Worm (Caenorhabditis elegans) whole organism, young adult: ENCODE measurements around the gene grl-11.

Experiments used
- B0336.3 ChIP-seq: fragments of 200-800 bp; sonication (Bioruptor generic); IDR thresholded peaks from 2 replicates; pipeline ENCODE4 v1.3.6; 2022; ENCODE audit warnings: missing genetic modification characterization, missing compliant biosample characterization
- C17E4.6 ChIP-seq: fragments of 200-800 bp; sonication (Bioruptor generic); IDR thresholded peaks from 2 replicates; pipeline ENCODE4 v1.3.6; 2022; ENCODE audit warnings: missing genetic modification reagents, missing genetic modification characterization, missing compliant biosample characterization
- D2030.7 ChIP-seq: fragments of 200-800 bp; sonication (Bioruptor generic); IDR thresholded peaks from 2 replicates; pipeline ENCODE4 v1.3.6; 2022; ENCODE audit warnings: missing genetic modification reagents, missing genetic modification characterization, missing compliant biosample characterization
- F57A8.1 ChIP-seq: fragments of 200-800 bp; sonication (Bioruptor generic); optimal IDR thresholded peaks from 2 replicates; lab custom pipeline; 2018; ENCODE audit warnings: mild to moderate bottlenecking, missing genetic modification characterization, moderate library complexity, missing compliant biosample characterization
- K11D2.4 ChIP-seq: fragments of 200-800 bp; sonication (Bioruptor generic); IDR thresholded peaks from 2 replicates; pipeline ENCODE4 v1.3.6; 2022; ENCODE audit warnings: missing genetic modification reagents, missing genetic modification characterization, missing compliant biosample characterization
- T26A5.8 ChIP-seq: sonication (generic microtip); optimal IDR thresholded peaks from 2 replicates; lab custom pipeline; 2016; ENCODE audit warnings: missing genetic modification characterization, missing compliant biosample characterization
- Y79H2A.3 ChIP-seq: fragments of 200-800 bp; sonication (Bioruptor generic); conservative IDR thresholded peaks from 2 replicates; pipeline ENCODE4 v1.3.6; 2022; ENCODE audit warnings: missing genetic modification reagents, missing genetic modification characterization, missing compliant biosample characterization
- ZK185.1 ChIP-seq: sonication (generic microtip); optimal IDR thresholded peaks from 2 replicates; lab custom pipeline; 2016; ENCODE audit warnings: mild to moderate bottlenecking, missing genetic modification characterization, missing compliant biosample characterization; ENCODE audit not compliant: poor library complexity, severe bottlenecking
- atf-7 ChIP-seq: sonication (generic microtip); optimal IDR thresholded peaks from 2 replicates; lab custom pipeline; 2017; ENCODE audit warnings: mild to moderate bottlenecking, missing genetic modification characterization, missing compliant biosample characterization
- attf-6 ChIP-seq: fragments of 200-800 bp; sonication (Bioruptor generic); IDR thresholded peaks from 2 replicates; pipeline ENCODE4 v1.3.6; 2022; ENCODE audit warnings: missing genetic modification reagents, missing genetic modification characterization, missing compliant biosample characterization
- cebp-1 ChIP-seq, 2 experiments: fragments of 200-800 bp in 1 of 2; sonication (Bioruptor generic) in 1 of 2; sonication (generic microtip) in 1 of 2; IDR thresholded peaks in 1 of 2; optimal IDR thresholded peaks in 1 of 2; 2 replicates each; pipeline versions ENCODE4 v1.3.6 to Lab custom; 2017 to 2022; ENCODE audit warnings: missing compliant biosample characterization in 2 of 2, missing genetic modification characterization in 2 of 2, mild to moderate bottlenecking in 1 of 2, missing genetic modification reagents in 1 of 2, moderate library complexity in 1 of 2
- dox-1 ChIP-seq: fragments of 200-800 bp; sonication (Bioruptor generic); IDR thresholded peaks from 2 replicates; pipeline ENCODE4 v1.3.6; 2022; ENCODE audit warnings: missing genetic modification reagents, missing genetic modification characterization, missing compliant biosample characterization
- egrh-3 ChIP-seq: fragments of 200-800 bp; sonication (Bioruptor generic); IDR thresholded peaks from 2 replicates; pipeline ENCODE4 v1.3.6; 2022; ENCODE audit warnings: missing genetic modification reagents, missing genetic modification characterization, missing compliant biosample characterization
- ets-4 ChIP-seq: fragments of 200-800 bp; sonication (Bioruptor generic); optimal IDR thresholded peaks from 2 replicates; lab custom pipeline; 2018; ENCODE audit warnings: mild to moderate bottlenecking, missing genetic modification characterization, missing compliant biosample characterization
- hmg-20 ChIP-seq: fragments of 200-800 bp; sonication (Bioruptor generic); IDR thresholded peaks from 2 replicates; pipeline ENCODE4 v1.3.6; 2022; ENCODE audit warnings: missing genetic modification reagents, missing genetic modification characterization, missing compliant biosample characterization
- hrde-1 ChIP-seq: sonication (generic microtip); optimal IDR thresholded peaks from 2 replicates; lab custom pipeline; 2016; ENCODE audit warnings: missing genetic modification characterization, mild to moderate bottlenecking, missing compliant biosample characterization, moderate library complexity, missing genotype, missing genetic modification reagents, borderline replicate concordance
- hsf-1 ChIP-seq: fragments of 200-800 bp; sonication (Bioruptor generic); IDR thresholded peaks from 2 replicates; pipeline ENCODE4 v1.3.6; 2022; ENCODE audit warnings: missing genetic modification reagents, missing genetic modification characterization, missing compliant biosample characterization
- lin-35 ChIP-seq, 3 experiments: fragments of 150-350 bp in 2 of 3; sonication (generic microtip) in 1 of 3; optimal IDR thresholded peaks; 2 replicates each; lab custom pipeline; 2014 to 2018; ENCODE audit warnings: missing biosample characterization in 3 of 3, missing genetic modification characterization in 3 of 3, missing genetic modification reagents in 3 of 3
- lin-54 ChIP-seq: fragments of 200-800 bp; sonication (Bioruptor generic); optimal IDR thresholded peaks from 2 replicates; lab custom pipeline; 2018; ENCODE audit warnings: mild to moderate bottlenecking, missing genetic modification characterization, missing compliant biosample characterization
- lir-1 ChIP-seq: fragments of 200-800 bp; sonication (Bioruptor generic); conservative IDR thresholded peaks from 2 replicates; pipeline ENCODE4 v1.3.6; 2022; ENCODE audit warnings: missing genetic modification reagents, missing genetic modification characterization, missing compliant biosample characterization
- madf-6 ChIP-seq: fragments of 200-800 bp; sonication (Bioruptor generic); IDR thresholded peaks from 2 replicates; pipeline ENCODE4 v1.3.6; 2022; ENCODE audit warnings: missing genetic modification reagents, missing genetic modification characterization, missing compliant biosample characterization
- mcd-1 ChIP-seq: fragments of 200-800 bp; sonication (Bioruptor generic); IDR thresholded peaks from 2 replicates; pipeline ENCODE4 v1.3.6; 2022; ENCODE audit warnings: missing genetic modification reagents, missing genetic modification characterization, missing compliant biosample characterization
- nfya-1 ChIP-seq: sonication (generic microtip); optimal IDR thresholded peaks from 2 replicates; lab custom pipeline; 2017; ENCODE audit warnings: antibody characterized with exemption, missing compliant biosample characterization, missing genetic modification characterization, borderline replicate concordance; ENCODE audit not compliant: insufficient read depth
- nfyb-1 ChIP-seq: fragments of 200-800 bp; sonication (Bioruptor generic); IDR thresholded peaks from 2 replicates; pipeline ENCODE4 v1.3.6; 2022; ENCODE audit warnings: missing genetic modification reagents, missing genetic modification characterization, missing compliant biosample characterization
- nhr-80 ChIP-seq: sonication (generic microtip); optimal IDR thresholded peaks from 2 replicates; lab custom pipeline; 2016; ENCODE audit warnings: missing genetic modification characterization, missing compliant biosample characterization
- pha-4 ChIP-seq: fragments of 150-350 bp; sonication (generic microtip); optimal IDR thresholded peaks from 2 replicates; lab custom pipeline; 2014; ENCODE audit warnings: missing biosample characterization, missing genetic modification reagents, missing genetic modification characterization
- rec-8 ChIP-seq, 2 experiments: sonication (generic microtip); optimal IDR thresholded peaks; 2 replicates each; lab custom pipeline; 2016; ENCODE audit warnings: mild to moderate bottlenecking in 2 of 2, missing genetic modification characterization in 2 of 2, missing genetic modification reagents in 2 of 2, missing genotype in 2 of 2, missing biosample characterization in 1 of 2, missing compliant biosample characterization in 1 of 2, moderate library complexity in 1 of 2
- snpc-1.3 ChIP-seq: sonication (generic microtip); optimal IDR thresholded peaks from 2 replicates; lab custom pipeline; 2017; ENCODE audit warnings: missing genetic modification characterization, mild to moderate bottlenecking, missing compliant biosample characterization, antibody characterized with exemption, moderate library complexity, missing genotype, missing genetic modification reagents; ENCODE audit not compliant: insufficient read depth
- somi-1 ChIP-seq: fragments of 200-800 bp; sonication (Bioruptor generic); optimal IDR thresholded peaks from 2 replicates; lab custom pipeline; 2018; ENCODE audit warnings: mild to moderate bottlenecking, missing genetic modification characterization, missing compliant biosample characterization
- unc-130 ChIP-seq: sonication (generic microtip); optimal IDR thresholded peaks from 2 replicates; lab custom pipeline; 2016; ENCODE audit warnings: missing genetic modification reagents, missing genetic modification characterization, missing compliant biosample characterization
- zfh-2 ChIP-seq: fragments of 200-800 bp; sonication (Bioruptor generic); conservative IDR thresholded peaks from 2 replicates; pipeline ENCODE4 v1.3.6; 2022; ENCODE audit warnings: missing genetic modification reagents, missing genetic modification characterization, missing compliant biosample characterization
- ztf-28 ChIP-seq: fragments of 200-800 bp; sonication (Bioruptor generic); IDR thresholded peaks from 2 replicates; pipeline ENCODE4 v1.3.6; 2022; ENCODE audit warnings: missing genetic modification reagents, missing genetic modification characterization, missing compliant biosample characterization

grl-11 gene

DNA sequence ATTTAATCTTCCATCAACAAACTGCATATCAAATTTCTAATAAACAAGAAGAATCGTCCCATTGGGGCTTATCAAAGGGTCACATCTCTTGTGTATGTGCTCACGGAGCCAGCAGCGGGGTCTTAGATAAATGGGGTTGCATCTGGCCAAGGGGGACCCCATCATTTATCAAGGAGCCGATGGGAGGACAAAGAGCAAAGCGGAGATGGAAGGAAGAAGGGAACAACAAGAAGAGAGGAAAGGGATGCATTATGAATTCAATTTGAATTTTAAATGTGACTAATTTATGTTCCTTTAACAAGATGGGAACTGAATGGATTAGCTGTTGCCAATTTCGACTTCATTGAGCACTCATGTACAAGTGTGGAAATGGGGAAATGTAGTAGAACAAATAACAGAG, 33.8 kb downstream of the grl-11 start:
- TF ChIP-seq cebp-1 (GFP tag; IDR thresholded peaks at IDR 0.05; lab: Robert Waterston, UW), result no peak
- TF ChIP-seq cebp-1 (tag; optimal IDR thresholded peaks at IDR 0.05; lab: Kevin White, UChicago), result peak; percentile 13
- TF ChIP-seq hsf-1, result no peak
- TF ChIP-seq ztf-28 (GFP tag; lab: Robert Waterston, UW), result no peak
- 0 out of 2 replicates have a peak, but pooled peaks have one; percentile 14 for TF ChIP-seq B0336.3 (GFP tag; lab: Robert Waterston, UW)
- TF ChIP-seq mcd-1, result 0 out of 2 replicates have a peak, but pooled peaks have one; percentile 11
- TF ChIP-seq, all 124 proteins: peak for 3

DNA sequence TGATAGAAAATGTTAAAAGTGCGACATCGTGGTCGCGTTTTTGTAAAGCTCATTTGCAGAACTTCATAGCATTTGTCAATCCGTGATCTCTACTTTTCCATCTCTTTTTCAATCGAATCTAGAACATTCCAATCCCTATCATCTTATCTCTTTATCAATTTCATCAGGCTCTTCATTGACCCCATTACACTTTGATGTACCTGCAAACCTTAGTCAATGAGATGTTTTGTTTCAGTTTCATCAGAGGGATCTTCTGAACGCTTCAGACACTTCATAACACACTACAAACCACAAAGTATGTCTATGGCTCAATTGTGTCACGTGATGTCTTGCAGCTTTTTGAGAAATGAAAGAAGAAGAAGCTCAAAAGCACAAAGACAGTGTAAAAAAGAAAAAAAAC, 35.0 kb downstream of the grl-11 start:
- TF ChIP-seq egrh-3 (GFP tag; lab: Robert Waterston, UW), result no peak
- TF ChIP-seq lin-35 (GFP tag; optimal IDR thresholded peaks at IDR 0.05; lab: Kevin White, UChicago), result peak in 1 of 3 experiments; percentile 11
- TF ChIP-seq attf-6 (GFP tag; lab: Robert Waterston, UW), result no peak
- TF ChIP-seq K11D2.4 (GFP tag; lab: Robert Waterston, UW), result no peak
- no peak for TF ChIP-seq nhr-80 (tag; lab: Kevin White, UChicago)
- TF ChIP-seq hrde-1, result no peak
- no peak for TF ChIP-seq atf-7 (tag; lab: Kevin White, UChicago)
- TF ChIP-seq ets-4 (GFP tag; lab: Kevin White, UChicago), result no peak
- no peak for TF ChIP-seq Y79H2A.3 (GFP tag; lab: Robert Waterston, UW)
- TF ChIP-seq T26A5.8 (tag; lab: Kevin White, UChicago), result no peak
- no peak for TF ChIP-seq ZK185.1 (tag; lab: Kevin White, UChicago)
- TF ChIP-seq madf-6 (GFP tag; lab: Robert Waterston, UW), result no peak
- no peak for TF ChIP-seq rec-8 (tag; optimal IDR thresholded peaks at IDR 0.05; lab: Kevin White, UChicago)
- TF ChIP-seq C17E4.6 (GFP tag; lab: Robert Waterston, UW), result no peak
- TF ChIP-seq somi-1, result peak; percentile 42

DNA sequence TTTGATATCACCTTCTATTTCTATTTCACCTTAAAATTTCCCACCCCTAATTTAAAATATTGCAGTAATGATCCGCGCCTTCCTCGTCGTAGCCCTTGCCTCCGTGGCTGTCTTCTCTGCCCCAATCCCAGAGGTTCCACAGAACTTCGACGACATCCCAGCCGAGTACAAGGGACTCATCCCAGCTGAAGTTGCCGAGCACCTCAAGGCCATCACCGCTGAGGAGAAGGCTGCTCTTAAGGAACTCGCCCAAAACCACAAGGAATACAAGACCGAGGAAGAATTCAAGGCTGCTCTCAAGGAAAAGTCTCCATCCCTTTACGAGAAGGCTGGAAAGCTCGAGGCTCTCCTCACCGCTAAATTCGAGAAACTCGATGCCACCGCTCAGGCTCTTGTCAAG, 36.4 kb downstream of the grl-11 start, which contains the start of gene far-2:
Gene far-2, plus strand, starts transcription at position 66 of the 400 bp plus-strand sequence.
- TF ChIP-seq hrde-1 (no peak), hmg-20 (GFP tag; lab: Robert Waterston, UW) (no peak), nfyb-1 (GFP tag; lab: Robert Waterston, UW) (0 out of 2 replicates have a peak, but pooled peaks have one; percentile 46), D2030.7 (GFP tag; lab: Robert Waterston, UW) (no peak), nfya-1 (tag; lab: Kevin White, UChicago) (no peak), atf-7 (tag; lab: Kevin White, UChicago) (no peak), zfh-2 (peak; percentile 75), pha-4 (tag; lab: Kevin White, UChicago) (no peak), snpc-1.3 (tag; lab: Kevin White, UChicago) (no peak), unc-130 (GFP tag; lab: Kevin White, UChicago) (no peak), ztf-28 (GFP tag; lab: Robert Waterston, UW) (no peak), F57A8.1 (GFP tag; lab: Kevin White, UChicago) (no peak), lir-1 (no peak), dox-1 (no peak), egrh-3 (GFP tag; lab: Robert Waterston, UW) (0 out of 2 replicates have a peak, but pooled peaks have one; percentile 6)

DNA sequence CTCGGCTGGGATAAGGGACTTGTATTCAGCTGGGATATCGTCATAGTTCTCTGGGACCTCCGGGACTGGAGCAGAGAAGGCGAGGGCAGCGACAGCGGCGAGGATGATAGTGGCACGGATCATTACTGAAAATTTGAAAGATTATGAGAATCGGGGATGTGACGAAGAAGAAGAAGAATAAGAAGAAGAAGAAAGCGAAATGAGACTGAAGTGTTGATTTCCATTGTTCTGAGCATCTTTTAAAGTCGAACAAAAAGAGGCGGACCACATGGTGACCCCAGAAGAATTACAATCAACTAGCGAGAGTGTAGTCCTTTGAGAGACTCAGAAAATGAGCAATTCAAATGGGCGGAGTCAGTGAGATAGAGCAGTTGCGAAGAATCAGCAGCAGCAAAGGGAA, 37.1 kb downstream of the grl-11 start, which contains the start of gene far-1:
Gene far-1, minus strand, starts transcription at position 125 of the 400 bp plus-strand sequence.
- no peak for TF ChIP-seq lin-54
